Worm (Caenorhabditis elegans) whole organism, young adult: ENCODE measurements around the gene vps-29.

Experiments
- B0019.2 ChIP-seq: fragments of 200-800 bp; sonication (Bioruptor generic); conservative IDR thresholded peaks from 2 replicates; pipeline ENCODE4 v1.3.6; 2022; ENCODE audit warnings: missing genetic modification reagents, missing genetic modification characterization, missing compliant biosample characterization
- B0261.1 ChIP-seq: sonication (generic microtip); optimal IDR thresholded peaks from 2 replicates; lab custom pipeline; 2016; ENCODE audit warnings: mild to moderate bottlenecking, missing genetic modification characterization, moderate library complexity, missing compliant biosample characterization
- B0336.3 ChIP-seq: fragments of 200-800 bp; sonication (Bioruptor generic); IDR thresholded peaks from 2 replicates; pipeline ENCODE4 v1.3.6; 2022; ENCODE audit warnings: missing genetic modification characterization, missing compliant biosample characterization
- C06A6.2 ChIP-seq: fragments of 200-800 bp; sonication (Bioruptor generic); conservative IDR thresholded peaks from 2 replicates; pipeline ENCODE4 v1.3.6; 2022; ENCODE audit warnings: missing genetic modification characterization, missing compliant biosample characterization
- F10E7.11 ChIP-seq: sonication (generic microtip); optimal IDR thresholded peaks from 2 replicates; lab custom pipeline; 2017; ENCODE audit warnings: mild to moderate bottlenecking, missing genetic modification characterization, moderate library complexity, missing compliant biosample characterization
- F22D6.2 ChIP-seq: sonication (generic microtip); optimal IDR thresholded peaks from 2 replicates; lab custom pipeline; 2016; ENCODE audit warnings: mild to moderate bottlenecking, missing genetic modification characterization, missing compliant biosample characterization
- F23B12.7 ChIP-seq: sonication (generic microtip); optimal IDR thresholded peaks from 2 replicates; lab custom pipeline; 2017; ENCODE audit warnings: missing genetic modification characterization, mild to moderate bottlenecking, missing compliant biosample characterization, antibody characterized with exemption, moderate library complexity; ENCODE audit not compliant: insufficient read depth
- F37B4.10 ChIP-seq: fragments of 200-800 bp; sonication (Bioruptor generic); IDR thresholded peaks from 2 replicates; pipeline ENCODE4 v1.3.6; 2022; ENCODE audit warnings: missing genetic modification characterization, missing compliant biosample characterization
- F55B11.4 ChIP-seq: sonication (generic microtip); optimal IDR thresholded peaks from 2 replicates; lab custom pipeline; 2016; ENCODE audit warnings: missing compliant biosample characterization, missing genetic modification characterization, borderline replicate concordance; ENCODE audit not compliant: insufficient read depth
- F57A8.1 ChIP-seq: fragments of 200-800 bp; sonication (Bioruptor generic); optimal IDR thresholded peaks from 2 replicates; lab custom pipeline; 2018; ENCODE audit warnings: mild to moderate bottlenecking, missing genetic modification characterization, moderate library complexity, missing compliant biosample characterization
- Y53F4B.3 ChIP-seq: fragments of 200-800 bp; sonication (Bioruptor generic); IDR thresholded peaks from 2 replicates; pipeline ENCODE4 v1.3.6; 2022; ENCODE audit warnings: missing genetic modification reagents, missing genetic modification characterization, missing compliant biosample characterization
- Y67H2A.10 ChIP-seq: fragments of 200-800 bp; sonication (Bioruptor generic); conservative IDR thresholded peaks from 2 replicates; pipeline ENCODE4 v1.3.6; 2022; ENCODE audit warnings: missing genetic modification reagents, missing genetic modification characterization, missing compliant biosample characterization
- ZK185.1 ChIP-seq: sonication (generic microtip); optimal IDR thresholded peaks from 2 replicates; lab custom pipeline; 2016; ENCODE audit warnings: mild to moderate bottlenecking, missing genetic modification characterization, missing compliant biosample characterization; ENCODE audit not compliant: poor library complexity, severe bottlenecking
- athp-1 ChIP-seq: sonication (generic microtip); optimal IDR thresholded peaks from 2 replicates; lab custom pipeline; 2017; ENCODE audit warnings: mild to moderate bottlenecking, missing genetic modification characterization, missing compliant biosample characterization
- attf-3 ChIP-seq: fragments of 200-800 bp; sonication (Bioruptor generic); conservative IDR thresholded peaks from 2 replicates; pipeline ENCODE4 v1.3.6; 2022; ENCODE audit warnings: missing genetic modification reagents, missing genetic modification characterization, missing compliant biosample characterization
- cebp-1 ChIP-seq, 2 experiments: fragments of 200-800 bp in 1 of 2; sonication (Bioruptor generic) in 1 of 2; sonication (generic microtip) in 1 of 2; IDR thresholded peaks in 1 of 2; optimal IDR thresholded peaks in 1 of 2; 2 replicates each; pipeline versions ENCODE4 v1.3.6 to Lab custom; 2017 to 2022; ENCODE audit warnings: missing compliant biosample characterization in 2 of 2, missing genetic modification characterization in 2 of 2, mild to moderate bottlenecking in 1 of 2, missing genetic modification reagents in 1 of 2, moderate library complexity in 1 of 2
- egl-18 ChIP-seq: fragments of 200-800 bp; sonication (Bioruptor generic); IDR thresholded peaks from 2 replicates; pipeline ENCODE4 v1.3.6; 2022; ENCODE audit warnings: missing genetic modification reagents, missing genetic modification characterization, missing compliant biosample characterization
- ets-4 ChIP-seq: fragments of 200-800 bp; sonication (Bioruptor generic); optimal IDR thresholded peaks from 2 replicates; lab custom pipeline; 2018; ENCODE audit warnings: mild to moderate bottlenecking, missing genetic modification characterization, missing compliant biosample characterization
- gei-17 ChIP-seq: fragments of 200-800 bp; sonication (Bioruptor generic); optimal IDR thresholded peaks from 2 replicates; lab custom pipeline; 2018; ENCODE audit warnings: mild to moderate bottlenecking, missing genetic modification characterization, missing compliant biosample characterization
- let-526 ChIP-seq: fragments of 200-800 bp; sonication (Bioruptor generic); IDR thresholded peaks from 2 replicates; pipeline ENCODE4 v1.3.6; 2022; ENCODE audit warnings: missing genetic modification reagents, missing genetic modification characterization, missing compliant biosample characterization
- lsl-1 ChIP-seq: fragments of 200-800 bp; sonication (Bioruptor generic); optimal IDR thresholded peaks from 2 replicates; lab custom pipeline; 2018; ENCODE audit warnings: mild to moderate bottlenecking, missing genetic modification characterization, moderate library complexity, missing compliant biosample characterization
- madf-6 ChIP-seq: fragments of 200-800 bp; sonication (Bioruptor generic); IDR thresholded peaks from 2 replicates; pipeline ENCODE4 v1.3.6; 2022; ENCODE audit warnings: missing genetic modification reagents, missing genetic modification characterization, missing compliant biosample characterization
- mcd-1 ChIP-seq: fragments of 200-800 bp; sonication (Bioruptor generic); IDR thresholded peaks from 2 replicates; pipeline ENCODE4 v1.3.6; 2022; ENCODE audit warnings: missing genetic modification reagents, missing genetic modification characterization, missing compliant biosample characterization
- mel-28 ChIP-seq: sonication (generic microtip); optimal IDR thresholded peaks from 2 replicates; lab custom pipeline; 2016; ENCODE audit warnings: borderline replicate concordance, mild to moderate bottlenecking, missing genetic modification characterization, missing compliant biosample characterization
- nfya-2 ChIP-seq: fragments of 200-800 bp; sonication (Bioruptor generic); IDR thresholded peaks from 2 replicates; pipeline ENCODE4 v1.3.6; 2022; ENCODE audit warnings: missing genetic modification reagents, missing genetic modification characterization, missing compliant biosample characterization
- pbrm-1 ChIP-seq: fragments of 200-800 bp; sonication (Bioruptor generic); IDR thresholded peaks from 2 replicates; pipeline ENCODE4 v1.3.6; 2022; ENCODE audit warnings: missing genetic modification reagents, missing genetic modification characterization, missing compliant biosample characterization
- rec-8 ChIP-seq, 2 experiments: sonication (generic microtip); optimal IDR thresholded peaks; 2 replicates each; lab custom pipeline; 2016; ENCODE audit warnings: mild to moderate bottlenecking in 2 of 2, missing genetic modification characterization in 2 of 2, missing genetic modification reagents in 2 of 2, missing genotype in 2 of 2, missing biosample characterization in 1 of 2, missing compliant biosample characterization in 1 of 2, moderate library complexity in 1 of 2
- repo-1 ChIP-seq: sonication (generic microtip); optimal IDR thresholded peaks from 2 replicates; lab custom pipeline; 2017; ENCODE audit warnings: mild to moderate bottlenecking, missing genetic modification characterization, missing compliant biosample characterization
- rpc-1 ChIP-seq, 2 experiments: fragments of 150-350 bp in 1 of 2; sonication (generic microtip) in 1 of 2; optimal IDR thresholded peaks; 2 replicates each; lab custom pipeline; 2014 to 2018; ENCODE audit warnings: missing biosample characterization in 1 of 2, missing genetic modification characterization in 1 of 2, missing genetic modification reagents in 1 of 2, missing genotype in 1 of 2
- snpc-1.1 ChIP-seq: sonication (generic microtip); optimal IDR thresholded peaks from 2 replicates; lab custom pipeline; 2017; ENCODE audit warnings: missing genetic modification characterization, mild to moderate bottlenecking, missing compliant biosample characterization, antibody characterized with exemption, moderate library complexity, missing genotype, missing genetic modification reagents; ENCODE audit not compliant: insufficient read depth
- tbx-9 ChIP-seq: sonication (generic microtip); optimal IDR thresholded peaks from 2 replicates; lab custom pipeline; 2016; ENCODE audit warnings: borderline replicate concordance, missing genetic modification characterization, inconsistent platforms, missing compliant biosample characterization
- unc-130 ChIP-seq: sonication (generic microtip); optimal IDR thresholded peaks from 2 replicates; lab custom pipeline; 2016; ENCODE audit warnings: missing genetic modification reagents, missing genetic modification characterization, missing compliant biosample characterization
- ztf-25 ChIP-seq: fragments of 200-800 bp; sonication (Bioruptor generic); IDR thresholded peaks from 2 replicates; pipeline ENCODE4 v1.3.6; 2022; ENCODE audit warnings: missing genetic modification reagents, missing genetic modification characterization, missing compliant biosample characterization
- ztf-6 ChIP-seq: fragments of 200-800 bp; sonication (Bioruptor generic); IDR thresholded peaks from 2 replicates; pipeline ENCODE4 v1.3.6; 2022; ENCODE audit warnings: missing genetic modification reagents, missing genetic modification characterization, missing compliant biosample characterization

The vps-29 gene

DNA sequence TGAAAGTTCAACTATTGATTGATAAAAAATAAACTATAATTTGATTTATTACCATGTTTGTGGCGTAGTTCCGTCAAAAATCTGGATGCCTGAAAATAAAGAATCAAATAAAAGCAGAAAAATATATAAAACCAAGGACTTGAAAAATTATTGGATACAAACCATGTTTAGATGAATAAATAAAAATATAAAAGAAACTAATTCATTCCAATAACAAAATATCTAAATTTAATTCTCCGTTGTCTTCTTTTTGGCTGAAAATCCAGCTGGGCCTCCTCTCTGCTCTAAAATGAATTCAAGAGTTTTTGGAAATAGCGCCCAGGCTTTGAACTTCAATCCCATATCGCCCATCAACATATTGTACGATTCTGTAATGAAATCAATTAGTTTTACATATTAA is at the start of gene vps-29:
Gene vps-29 (minus strand): TSS at position 101 of the 400 bp plus-strand sequence.
- TF ChIP-seq ZK185.1 (tag; lab: Kevin White, UChicago) (no peak), athp-1 (no peak), F55B11.4 (tag; lab: Kevin White, UChicago) (no peak), cebp-1 (GFP tag; IDR thresholded peaks at IDR 0.05; lab: Robert Waterston, UW) (no peak), cebp-1 (tag; optimal IDR thresholded peaks at IDR 0.05; lab: Kevin White, UChicago) (no peak), mel-28 (tag; lab: Kevin White, UChicago) (no peak), ets-4 (GFP tag; lab: Kevin White, UChicago) (no peak), mcd-1 (GFP tag; lab: Robert Waterston, UW) (no peak), gei-17 (GFP tag; lab: Kevin White, UChicago) (no peak), rpc-1 (optimal IDR thresholded peaks at IDR 0.05; lab: Kevin White, UChicago) (no peak), rpc-1 (tag; optimal IDR thresholded peaks at IDR 0.05; lab: Kevin White, UChicago) (no peak), B0261.1 (tag; lab: Kevin White, UChicago) (no peak), F57A8.1 (GFP tag; lab: Kevin White, UChicago) (no peak), F23B12.7 (tag; lab: Kevin White, UChicago) (no peak), snpc-1.1 (no peak), lsl-1 (GFP tag; lab: Kevin White, UChicago) (no peak), repo-1 (no peak), egl-18 (no peak), Y67H2A.10 (GFP tag; lab: Robert Waterston, UW) (no peak), F37B4.10 (GFP tag; lab: Robert Waterston, UW) (no peak), Y53F4B.3 (GFP tag; lab: Robert Waterston, UW) (no peak)
- TF ChIP-seq, all 124 proteins: peak for 0

DNA sequence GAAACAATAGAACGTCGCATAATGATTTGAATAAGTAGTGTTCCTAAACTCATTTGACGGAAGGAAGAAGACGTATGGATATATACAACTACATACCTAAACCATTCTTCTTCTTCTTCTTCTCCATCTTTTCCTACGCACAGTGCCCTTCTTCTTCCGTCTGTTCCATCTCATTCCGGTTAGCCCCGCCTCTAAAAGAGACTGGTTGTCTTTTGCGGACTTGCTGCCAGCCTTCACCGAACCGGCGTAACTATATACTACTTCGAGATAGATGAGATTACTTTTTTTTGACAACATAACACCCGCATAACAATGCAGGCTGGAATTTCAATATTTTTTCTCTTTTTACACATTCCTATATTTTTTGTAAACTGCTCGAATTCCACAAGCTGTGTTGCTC is 47.5 kb upstream of the vps-29 start, which contains the start of the genes K08E5.5 and mua-3:
Gene K08E5.5 (minus strand): TSS at position 101 of the 400 bp plus-strand sequence.
Gene mua-3 (plus strand): TSS at position 313 of the 400 bp plus-strand sequence.
- no peak for TF ChIP-seq B0336.3 (GFP tag; lab: Robert Waterston, UW)
- TF ChIP-seq tbx-9 (tag; lab: Kevin White, UChicago) = no peak
- TF ChIP-seq F22D6.2 (tag; lab: Kevin White, UChicago) = no peak
- TF ChIP-seq Y53F4B.3 (GFP tag; lab: Robert Waterston, UW) = no peak
- no peak for TF ChIP-seq let-526 (GFP tag; lab: Robert Waterston, UW)
- TF ChIP-seq ztf-25 = no peak
- no peak for TF ChIP-seq pbrm-1 (GFP tag; lab: Robert Waterston, UW)
- no peak for TF ChIP-seq mel-28 (tag; lab: Kevin White, UChicago)
- TF ChIP-seq nfya-2 = no peak
- no peak for TF ChIP-seq B0261.1 (tag; lab: Kevin White, UChicago)
- TF ChIP-seq rec-8 (tag; optimal IDR thresholded peaks at IDR 0.05; lab: Kevin White, UChicago) = no peak
- TF ChIP-seq C06A6.2 (GFP tag; lab: Robert Waterston, UW) = no peak
- no peak for TF ChIP-seq rpc-1 (optimal IDR thresholded peaks at IDR 0.05; lab: Kevin White, UChicago)
- TF ChIP-seq rpc-1 (tag; optimal IDR thresholded peaks at IDR 0.05; lab: Kevin White, UChicago) = no peak
- no peak for TF ChIP-seq B0019.2
- no peak for TF ChIP-seq madf-6 (GFP tag; lab: Robert Waterston, UW)
- no peak for TF ChIP-seq F10E7.11 (tag; lab: Kevin White, UChicago)
- no peak for TF ChIP-seq gei-17 (GFP tag; lab: Kevin White, UChicago)
- no peak for TF ChIP-seq unc-130 (GFP tag; lab: Kevin White, UChicago)
- no peak for TF ChIP-seq ztf-6 (GFP tag; lab: Robert Waterston, UW)
- TF ChIP-seq attf-3 = no peak
- TF ChIP-seq, all 124 proteins: peak for 0
